Fruit fly (Drosophila melanogaster) whole organism, pupa: ENCODE data around the gene Ir62a.

Experiments used
- CG13204 ChIP-seq: fragments of 200-800 bp; sonication (Bioruptor generic); optimal IDR thresholded peaks from 2 replicates; lab custom pipeline; 2018; ENCODE audit warnings: missing biosample characterization, mild to moderate bottlenecking, missing genetic modification characterization, moderate library complexity
- CG17806 ChIP-seq: fragments of 200-800 bp; sonication (Bioruptor generic); optimal IDR thresholded peaks from 2 replicates; lab custom pipeline; 2018; ENCODE audit warnings: missing biosample characterization, mild to moderate bottlenecking, missing genetic modification characterization, moderate library complexity
- CG34367 ChIP-seq: fragments of 200-800 bp; sonication (Bioruptor generic); optimal IDR thresholded peaks from 2 replicates; lab custom pipeline; 2018; ENCODE audit warnings: missing biosample characterization, mild to moderate bottlenecking, missing genetic modification characterization
- CG8301 ChIP-seq: fragments of 200-800 bp; sonication (Bioruptor generic); optimal IDR thresholded peaks from 2 replicates; lab custom pipeline; 2018; ENCODE audit warnings: missing biosample characterization, mild to moderate bottlenecking, missing genetic modification characterization
- Snoo ChIP-seq: fragments of 200-800 bp; sonication (Bioruptor generic); optimal IDR thresholded peaks from 3 replicates; lab custom pipeline; 2017; ENCODE audit warnings: missing biosample characterization, mild to moderate bottlenecking, missing genetic modification characterization, inconsistent platforms

- TF ChIP-seq CG13204 (GFP tag; lab: Kevin White, UChicago) (no peak), CG17806 (tag; lab: Kevin White, UChicago) (no peak), CG8301 (tag; lab: Kevin White, UChicago) (no peak), Snoo (tag; lab: Kevin White, UChicago) (no peak), CG34367 (tag; lab: Kevin White, UChicago) (no peak)
Observed at dm6 chr3L:1549634-1550071, 18.6 kb upstream of the Ir62a start.
